Worm (Caenorhabditis elegans) whole organism, mixed stage, embryonic: ENCODE data around the gene camt-1.

ENCODE experiments used
- blmp-1 ChIP-seq: fragments of 150-350 bp; optimal IDR thresholded peaks from 2 replicates; lab custom pipeline; 2014; ENCODE audit warnings: missing biosample characterization, missing genetic modification characterization
- elt-3 ChIP-seq: fragments of 150-350 bp; optimal IDR thresholded peaks from 2 replicates; lab custom pipeline; 2014; ENCODE audit warnings: missing biosample characterization, missing genetic modification characterization
- lsy-2 ChIP-seq: fragments of 150-350 bp; optimal IDR thresholded peaks from 2 replicates; lab custom pipeline; 2014; ENCODE audit warnings: missing biosample characterization, missing genetic modification characterization
- mep-1 ChIP-seq: fragments of 150-350 bp; optimal IDR thresholded peaks from 2 replicates; lab custom pipeline; 2017; ENCODE audit warnings: missing biosample characterization, missing genetic modification reagents, missing genetic modification characterization, inconsistent platforms
- nhr-12 ChIP-seq: fragments of 150-350 bp; optimal IDR thresholded peaks from 2 replicates; lab custom pipeline; 2014; ENCODE audit warnings: missing biosample characterization, missing genetic modification characterization
- pha-4 ChIP-seq: fragments of 150-350 bp; optimal IDR thresholded peaks from 2 replicates; lab custom pipeline; 2018; ENCODE audit warnings: missing biosample characterization, missing genetic modification reagents, missing genetic modification characterization
- tbx-8 ChIP-seq: fragments of 200-800 bp; sonication (Bioruptor generic); optimal IDR thresholded peaks from 2 replicates; lab custom pipeline; 2018; ENCODE audit warnings: mild to moderate bottlenecking, missing genetic modification characterization, moderate library complexity, missing compliant biosample characterization
- unc-39 ChIP-seq: fragments of 150-350 bp; optimal IDR thresholded peaks from 2 replicates; lab custom pipeline; 2014; ENCODE audit warnings: missing biosample characterization, missing genetic modification characterization
- unc-62 ChIP-seq: fragments of 150-350 bp; optimal IDR thresholded peaks from 2 replicates; lab custom pipeline; 2014; ENCODE audit warnings: missing biosample characterization, missing genetic modification reagents, missing genetic modification characterization

ce11 chrII:4531880-4532279 lies 26.9 kb upstream of the camt-1 start, which contains the start of gene sra-32:
- no peak for TF ChIP-seq lsy-2
- no peak for TF ChIP-seq unc-62 (GFP tag; lab: Kevin White, UChicago)
- TF ChIP-seq unc-39, result no peak
- TF ChIP-seq tbx-8 (GFP tag; lab: Kevin White, UChicago), result no peak
- TF ChIP-seq nhr-12, result no peak
- TF ChIP-seq blmp-1 (tag; lab: Kevin White, UChicago), result no peak
- no peak for TF ChIP-seq pha-4 (tag; lab: Kevin White, UChicago)
- TF ChIP-seq elt-3 (tag; lab: Kevin White, UChicago), result no peak
- TF ChIP-seq mep-1, result no peak
